Worm (Caenorhabditis elegans) whole organism, L4 larva: ENCODE data around the gene C06E1.11.

Source experiments
- dpl-1 ChIP-seq: fragments of 150-350 bp; optimal IDR thresholded peaks from 2 replicates; lab custom pipeline; 2014; ENCODE audit warnings: missing biosample characterization, missing genetic modification reagents, missing genetic modification characterization
- lim-7 ChIP-seq: fragments of 200-800 bp; sonication (Bioruptor generic); IDR thresholded peaks from 2 replicates; pipeline ENCODE4 v1.3.6; 2022; ENCODE audit warnings: missing genetic modification characterization, missing compliant biosample characterization

DNA sequence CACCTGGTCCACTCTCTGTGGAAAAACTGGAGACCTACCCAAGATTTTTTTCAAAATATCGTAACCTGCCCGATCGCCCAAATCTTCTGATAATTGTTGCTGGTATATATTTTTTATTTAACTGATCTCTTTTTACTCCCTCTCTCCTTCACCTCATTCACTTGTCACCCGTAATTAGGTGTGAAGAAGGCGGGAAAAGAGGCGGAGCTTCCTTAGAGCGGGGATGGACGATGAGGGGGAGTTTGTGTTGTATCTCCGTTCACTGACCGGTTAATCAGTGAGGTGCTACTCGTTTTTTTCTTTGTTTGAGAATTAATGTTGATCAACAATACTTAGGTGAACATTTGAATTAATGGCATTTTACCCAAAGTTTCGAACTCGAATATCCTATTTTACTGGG is 5.9 kb upstream of the C06E1.11 start, which contains the start of gene ceh-16:
- TF ChIP-seq lim-7 (no peak), dpl-1 (GFP tag; lab: Kevin White, UChicago) (no peak)
